Fruit fly (Drosophila melanogaster): ENCODE data around the gene CanA-14F.

- TF ChIP-seq ttk (optimal IDR thresholded peaks at IDR 0.05) (no peak), psq (optimal IDR thresholded peaks at IDR 0.05) (no peak), insv (optimal IDR thresholded peaks at IDR 0.05) (no peak), h (optimal IDR thresholded peaks at IDR 0.05) (no peak)
These were observed 37.5 kb upstream of the CanA-14F start for dm6 chrX:16624519-16624918.
